Worm (Caenorhabditis elegans): ENCODE data around the gene F52G3.7.

F52G3.7 gene

DNA sequence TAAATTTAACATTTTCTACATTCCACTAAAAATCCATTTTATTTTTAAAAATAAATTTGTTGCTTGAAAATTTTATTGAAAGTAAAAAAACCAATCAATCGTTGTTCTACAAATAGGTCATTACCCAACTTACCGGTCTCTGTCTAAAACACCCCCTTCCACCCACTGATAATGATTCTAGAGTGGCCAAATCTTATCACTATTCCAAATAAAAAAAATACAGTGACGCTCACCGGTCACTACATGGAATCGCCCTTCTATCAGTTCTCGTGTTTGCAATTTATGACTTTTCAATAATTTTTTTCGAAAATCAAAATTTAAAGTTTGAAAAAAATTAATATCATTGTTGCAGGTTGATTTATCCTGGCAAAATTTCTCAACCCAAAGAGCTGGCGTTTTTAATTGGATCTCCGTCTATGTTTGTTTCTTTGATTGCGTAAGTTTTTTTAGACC is at the start of gene F52G3.7, which contains the start of gene F52G3.1:
Gene F52G3.7, plus strand, starts transcription at position 403 of the 453 bp plus-strand sequence.
Gene F52G3.1, plus strand, starts transcription at position 353 of the 453 bp plus-strand sequence.
- no peak for TF ChIP-seq nhr-129 (tag; optimal IDR thresholded peaks at IDR 0.05)
- no peak for TF ChIP-seq Y55F3AM.14 (GFP tag; optimal IDR thresholded peaks at IDR 0.05)
- no peak for TF ChIP-seq ztf-4 (tag; optimal IDR thresholded peaks at IDR 0.05)
- no peak for TF ChIP-seq sma-3 (GFP tag; optimal IDR thresholded peaks at IDR 0.05)
- peak; percentile 69 for TF ChIP-seq fos-1 (tag; optimal IDR thresholded peaks at IDR 0.05)
- TF ChIP-seq F13H6.1 (tag; optimal IDR thresholded peaks at IDR 0.05): no peak
- no peak for TF ChIP-seq zag-1 (tag; optimal IDR thresholded peaks at IDR 0.05)
- TF ChIP-seq unc-62 (GFP tag; optimal IDR thresholded peaks at IDR 0.05): no peak

DNA sequence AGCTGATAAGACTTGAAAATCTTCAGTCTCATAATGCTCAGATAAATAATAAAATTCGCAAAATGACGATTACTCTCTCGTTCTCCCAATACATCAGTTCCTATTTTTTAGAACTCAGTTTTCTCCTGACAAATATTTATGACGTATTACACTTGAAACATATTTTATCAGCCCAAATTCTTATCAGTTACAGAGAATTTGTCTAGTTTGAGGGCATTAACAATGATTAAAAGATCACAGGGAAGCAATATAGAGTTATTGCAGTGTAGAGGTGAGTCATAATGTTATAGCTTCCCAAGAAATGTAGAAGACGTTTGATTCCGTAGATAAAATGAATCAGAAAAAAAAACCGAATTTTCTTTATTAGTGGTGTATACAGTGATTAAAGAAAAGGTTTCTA is 44.3 kb upstream of the F52G3.7 start:
- TF ChIP-seq sma-9 (GFP tag; optimal IDR thresholded peaks at IDR 0.05): peak; percentile 1
- no peak for TF ChIP-seq sma-9 (tag; optimal IDR thresholded peaks at IDR 0.05)
- peak; percentile 80 for TF ChIP-seq fos-1 (tag; optimal IDR thresholded peaks at IDR 0.05)
- TF ChIP-seq Y55F3AM.14 (GFP tag; optimal IDR thresholded peaks at IDR 0.05): no peak

DNA sequence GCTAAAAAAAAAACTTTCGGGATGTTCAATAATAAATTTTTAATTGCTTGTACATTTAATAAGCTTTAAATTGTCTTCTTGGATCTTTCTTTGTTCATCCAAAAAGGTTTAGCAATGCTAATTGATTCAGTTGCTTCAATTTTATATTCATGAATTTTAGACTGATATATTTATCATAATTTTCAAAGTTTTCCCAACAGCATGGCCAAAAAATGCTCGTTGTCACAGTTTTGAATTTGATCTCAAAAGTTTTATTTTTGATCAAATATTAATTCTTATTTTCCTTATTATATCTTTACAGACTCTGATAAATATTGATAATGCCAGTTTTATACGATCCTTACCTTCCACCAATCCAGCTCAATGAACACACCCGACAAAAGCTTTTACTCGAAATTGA is 42.2 kb upstream of the F52G3.7 start, which contains the start of gene fbxb-114:
Gene fbxb-114, plus strand, starts transcription at position 301 of the 400 bp plus-strand sequence.
- TF ChIP-seq nhr-6 (tag; optimal IDR thresholded peaks at IDR 0.05): no peak
- no peak for TF ChIP-seq mdl-1 (tag; optimal IDR thresholded peaks at IDR 0.05)
- TF ChIP-seq zag-1 (tag; optimal IDR thresholded peaks at IDR 0.05): no peak
- TF ChIP-seq alr-1 (tag; optimal IDR thresholded peaks at IDR 0.05): no peak
- TF ChIP-seq dmd-4 (tag; optimal IDR thresholded peaks at IDR 0.05): no peak
- no peak for TF ChIP-seq mbf-1 (tag; optimal IDR thresholded peaks at IDR 0.05)
- TF ChIP-seq peb-1 (tag; optimal IDR thresholded peaks at IDR 0.05): no peak
- no peak for TF ChIP-seq egl-27 (tag; optimal IDR thresholded peaks at IDR 0.05)
- TF ChIP-seq ZK546.5 (tag; optimal IDR thresholded peaks at IDR 0.05): no peak
- no peak for TF ChIP-seq ceh-82 (tag; optimal IDR thresholded peaks at IDR 0.05)
- no peak for TF ChIP-seq unc-55 (GFP tag; optimal IDR thresholded peaks at IDR 0.05)
- TF ChIP-seq unc-62 (GFP tag; optimal IDR thresholded peaks at IDR 0.05): no peak
- TF ChIP-seq nhr-237 (tag; optimal IDR thresholded peaks at IDR 0.05): no peak
- TF ChIP-seq sma-9 (GFP tag; optimal IDR thresholded peaks at IDR 0.05): no peak
- TF ChIP-seq sma-9 (tag; optimal IDR thresholded peaks at IDR 0.05): no peak
- no peak for TF ChIP-seq aly-2 (tag; optimal IDR thresholded peaks at IDR 0.05)
- TF ChIP-seq F13H6.1 (tag; optimal IDR thresholded peaks at IDR 0.05): no peak
- TF ChIP-seq nhr-10 (tag; optimal IDR thresholded peaks at IDR 0.05): no peak

DNA sequence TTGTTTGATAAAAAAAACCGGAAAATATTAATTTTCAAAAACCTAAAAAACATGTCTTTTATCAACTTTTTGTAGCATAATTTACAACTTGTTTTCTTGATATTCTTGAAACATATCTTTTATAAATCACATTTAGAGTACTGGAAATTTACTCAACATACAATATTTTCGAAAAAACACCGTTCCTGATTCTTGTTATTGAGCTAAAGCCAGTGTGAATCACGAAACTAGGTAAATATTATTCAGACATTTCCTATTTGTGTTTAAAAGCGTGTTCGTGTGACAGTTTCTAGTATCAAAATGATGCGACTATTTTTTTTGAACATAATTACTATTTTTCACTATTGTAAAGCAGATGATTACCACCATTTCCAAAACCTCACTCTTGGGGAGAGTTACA is 40.1 kb upstream of the F52G3.7 start, which contains the start of gene C30E1.4:
Gene C30E1.4, plus strand, starts transcription at position 301 of the 400 bp plus-strand sequence.
- no peak for TF ChIP-seq zag-1 (tag; optimal IDR thresholded peaks at IDR 0.05)

DNA sequence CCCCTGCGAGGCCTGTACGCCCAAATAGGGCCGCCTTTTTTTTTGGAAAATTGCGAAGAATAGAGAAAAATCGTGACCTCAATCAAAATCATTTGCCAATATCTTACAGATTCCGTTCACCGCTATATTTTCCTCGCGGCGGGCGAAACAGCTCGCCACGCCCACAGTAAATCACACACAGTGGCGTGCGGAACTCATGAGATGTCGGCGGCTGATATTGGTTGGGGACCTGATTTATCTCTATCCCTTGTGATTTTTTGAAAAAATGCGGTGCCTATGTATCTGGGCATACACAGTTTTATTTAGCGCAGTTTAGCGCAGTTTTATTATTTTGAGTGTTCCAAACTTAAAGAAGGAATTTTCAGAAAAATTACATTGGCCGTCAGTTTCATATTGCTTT is 38.4 kb upstream of the F52G3.7 start:
- no peak for TF ChIP-seq crh-2 (tag; optimal IDR thresholded peaks at IDR 0.05)
- TF ChIP-seq blmp-1 (tag; optimal IDR thresholded peaks at IDR 0.05; ENCODE audit: insufficient read depth): no peak
- TF ChIP-seq nhr-10 (tag; optimal IDR thresholded peaks at IDR 0.05): no peak
- TF ChIP-seq snpc-4 (tag; optimal IDR thresholded peaks at IDR 0.05): peak; percentile 87
- TF ChIP-seq nhr-21 (tag; optimal IDR thresholded peaks at IDR 0.05): no peak
- no peak for TF ChIP-seq lin-39 (tag; optimal IDR thresholded peaks at IDR 0.05)
- TF ChIP-seq fos-1 (tag; optimal IDR thresholded peaks at IDR 0.05): no peak
- TF ChIP-seq dmd-4 (tag; optimal IDR thresholded peaks at IDR 0.05): no peak

DNA sequence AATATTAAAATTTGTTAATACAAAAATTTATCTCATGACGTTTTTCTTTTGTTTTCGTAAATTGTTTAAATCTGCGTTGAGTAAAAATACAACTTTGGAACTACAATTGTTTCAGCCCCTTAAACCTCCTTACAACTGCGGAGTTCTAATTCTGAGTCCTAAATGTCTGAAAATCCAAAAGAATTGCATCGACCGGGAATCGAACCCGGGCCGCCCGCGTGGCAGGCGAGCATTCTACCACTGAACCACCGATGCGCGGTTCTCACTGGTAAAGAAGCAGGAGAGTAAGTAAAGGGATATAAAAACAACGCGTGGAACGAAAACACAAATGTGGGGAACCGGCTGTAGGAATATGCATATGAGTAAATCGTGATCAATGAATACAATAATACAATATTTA is 35.6 kb upstream of the F52G3.7 start:
- TF ChIP-seq sem-4 (tag; optimal IDR thresholded peaks at IDR 0.05): no peak
- peak; percentile 30 for TF ChIP-seq C34F6.9 (tag; optimal IDR thresholded peaks at IDR 0.05)
- peak; percentile 4 for TF ChIP-seq lin-11 (tag; optimal IDR thresholded peaks at IDR 0.05)
- peak; percentile 25 for TF ChIP-seq sma-9 (GFP tag; optimal IDR thresholded peaks at IDR 0.05)
- no peak for TF ChIP-seq sma-9 (tag; optimal IDR thresholded peaks at IDR 0.05)
- peak; percentile 89 for TF ChIP-seq crh-2 (tag; optimal IDR thresholded peaks at IDR 0.05)
- peak; percentile 50 for TF ChIP-seq sma-3 (GFP tag; optimal IDR thresholded peaks at IDR 0.05)
- TF ChIP-seq nhr-12 (tag; optimal IDR thresholded peaks at IDR 0.05): no peak
- TF ChIP-seq nhr-21 (tag; optimal IDR thresholded peaks at IDR 0.05): peak; percentile 26
- no peak for TF ChIP-seq lsy-2 (tag; optimal IDR thresholded peaks at IDR 0.05)
- peak; percentile 66 for TF ChIP-seq nhr-129 (tag; optimal IDR thresholded peaks at IDR 0.05)
- no peak for TF ChIP-seq nhr-25 (tag; optimal IDR thresholded peaks at IDR 0.05)
- TF ChIP-seq unc-55 (GFP tag; optimal IDR thresholded peaks at IDR 0.05): peak; percentile 44
- TF ChIP-seq Y55F3AM.14 (GFP tag; optimal IDR thresholded peaks at IDR 0.05): peak; percentile 2
- TF ChIP-seq lin-13 (GFP tag; optimal IDR thresholded peaks at IDR 0.05): peak; percentile 55

Data from whole organism, L2 larva.